Worm (Caenorhabditis elegans): ENCODE results near the gene pbs-6.

DNA sequence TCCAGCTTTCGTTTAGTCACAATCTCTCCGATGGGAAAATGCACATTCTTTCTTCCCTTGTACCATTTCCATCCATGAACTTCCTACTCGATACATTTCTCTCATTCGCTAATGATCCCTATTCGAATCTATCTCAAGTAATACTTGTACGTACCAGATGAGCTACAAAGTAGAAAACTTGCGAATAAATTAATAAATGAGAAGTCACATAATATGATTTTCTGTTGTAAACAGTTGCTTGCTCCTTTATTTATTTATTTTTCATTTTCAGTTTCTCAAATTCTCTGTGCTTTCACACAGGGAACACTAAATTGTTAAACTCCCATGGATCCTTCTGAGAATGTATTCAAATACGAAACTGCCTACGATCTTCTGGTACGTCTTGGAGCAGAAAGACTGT lies 17.7 kb downstream of the pbs-6 start, which contains the start of gene rfs-1:
- no peak for TF ChIP-seq tab-1 (GFP tag; IDR thresholded peaks at IDR 0.05)
- no peak for TF ChIP-seq T22C8.4 (GFP tag; IDR thresholded peaks at IDR 0.05)
- TF ChIP-seq flt-1 (GFP tag; IDR thresholded peaks at IDR 0.05): no peak
- no peak for TF ChIP-seq ref-1 (GFP tag; conservative IDR thresholded peaks at IDR 0.05)
- TF ChIP-seq med-1 (GFP tag; optimal IDR thresholded peaks at IDR 0.05; ENCODE audit: insufficient read depth): no peak
- no peak for TF ChIP-seq ztf-29 (GFP tag; IDR thresholded peaks at IDR 0.05)
- TF ChIP-seq klf-2 (GFP tag; conservative IDR thresholded peaks at IDR 0.05): no peak
- no peak for TF ChIP-seq cog-1 (tag; optimal IDR thresholded peaks at IDR 0.05)
- TF ChIP-seq ztf-23 (GFP tag; IDR thresholded peaks at IDR 0.05): no peak

Data from whole organism, midembryonic.